Worm (Caenorhabditis elegans) whole organism, young adult: ENCODE results near the gene spp-28.

Experiments
- F57A8.1 ChIP-seq: fragments of 200-800 bp; sonication (Bioruptor generic); optimal IDR thresholded peaks from 2 replicates; lab custom pipeline; 2018; ENCODE audit warnings: mild to moderate bottlenecking, missing genetic modification characterization, moderate library complexity, missing compliant biosample characterization
- ama-1 ChIP-seq, 3 experiments: fragments of 150-350 bp in 1 of 3; sonication (generic microtip) in 2 of 3; optimal IDR thresholded peaks; 2 replicates each; lab custom pipeline; 2014 to 2018; ENCODE audit warnings: missing biosample characterization in 2 of 3, missing genetic modification characterization in 2 of 3, missing genetic modification reagents in 2 of 3
- dox-1 ChIP-seq: fragments of 200-800 bp; sonication (Bioruptor generic); IDR thresholded peaks from 2 replicates; pipeline ENCODE4 v1.3.6; 2022; ENCODE audit warnings: missing genetic modification reagents, missing genetic modification characterization, missing compliant biosample characterization
- dpl-1 ChIP-seq: fragments of 150-350 bp; optimal IDR thresholded peaks from 2 replicates; lab custom pipeline; 2014; ENCODE audit warnings: missing biosample characterization, missing genetic modification reagents, missing genetic modification characterization
- fkh-3 ChIP-seq: sonication (generic microtip); optimal IDR thresholded peaks from 2 replicates; lab custom pipeline; 2016; ENCODE audit warnings: mild to moderate bottlenecking, missing genetic modification characterization, missing compliant biosample characterization
- hlh-12 ChIP-seq: sonication (generic microtip); optimal IDR thresholded peaks from 2 replicates; lab custom pipeline; 2016; ENCODE audit warnings: missing genetic modification characterization, missing compliant biosample characterization
- hlh-26 ChIP-seq: fragments of 200-800 bp; sonication (Bioruptor generic); conservative IDR thresholded peaks from 2 replicates; pipeline ENCODE4 v1.3.6; 2022; ENCODE audit warnings: missing genetic modification reagents, missing genetic modification characterization, missing compliant biosample characterization
- lag-1 ChIP-seq: fragments of 200-800 bp; sonication (Bioruptor generic); IDR thresholded peaks from 2 replicates; pipeline ENCODE4 v1.3.6; 2022; ENCODE audit warnings: missing genetic modification reagents, missing genetic modification characterization, missing compliant biosample characterization
- lsy-27 ChIP-seq: sonication (generic microtip); optimal IDR thresholded peaks from 2 replicates; lab custom pipeline; 2017; ENCODE audit warnings: missing genetic modification characterization, mild to moderate bottlenecking, missing compliant biosample characterization, antibody characterized with exemption, missing genotype, borderline replicate concordance; ENCODE audit not compliant: insufficient read depth
- nhr-27 ChIP-seq: fragments of 200-800 bp; sonication (Bioruptor generic); optimal IDR thresholded peaks from 2 replicates; lab custom pipeline; 2018; ENCODE audit warnings: mild to moderate bottlenecking, missing genetic modification characterization, moderate library complexity, missing compliant biosample characterization
- nhr-90 ChIP-seq: sonication (generic microtip); optimal IDR thresholded peaks from 2 replicates; lab custom pipeline; 2016; ENCODE audit warnings: missing genotype, mild to moderate bottlenecking, missing genetic modification characterization, missing compliant biosample characterization
- unc-130 ChIP-seq: sonication (generic microtip); optimal IDR thresholded peaks from 2 replicates; lab custom pipeline; 2016; ENCODE audit warnings: missing genetic modification reagents, missing genetic modification characterization, missing compliant biosample characterization
- xnd-1 ChIP-seq: sonication (generic microtip); optimal IDR thresholded peaks from 2 replicates; lab custom pipeline; 2016; ENCODE audit warnings: missing genotype, missing genetic modification reagents, missing genetic modification characterization, missing compliant biosample characterization
- zfh-2 ChIP-seq: fragments of 200-800 bp; sonication (Bioruptor generic); conservative IDR thresholded peaks from 2 replicates; pipeline ENCODE4 v1.3.6; 2022; ENCODE audit warnings: missing genetic modification reagents, missing genetic modification characterization, missing compliant biosample characterization

DNA sequence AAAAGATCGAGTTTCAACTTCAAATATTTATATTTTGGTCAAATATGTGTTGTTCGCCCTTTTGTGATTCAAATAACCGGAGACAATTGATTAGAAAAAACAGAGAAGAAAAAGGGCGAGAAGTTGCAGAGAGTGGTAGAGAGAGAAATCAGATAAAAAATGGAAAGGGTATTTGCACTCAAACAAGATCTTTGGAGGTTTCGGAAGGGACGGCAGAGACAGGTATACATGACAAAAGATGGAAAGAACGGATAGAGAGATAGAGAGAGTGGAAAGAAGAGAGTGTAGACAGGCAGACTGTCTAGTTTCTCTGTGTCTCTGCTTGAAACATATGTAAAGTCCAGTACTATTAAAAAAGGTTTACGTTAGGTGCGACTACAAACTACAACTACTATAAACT lies 46.0 kb upstream of the spp-28 start:
- TF ChIP-seq ama-1 (optimal IDR thresholded peaks at IDR 0.05; lab: Kevin White, UChicago), result no peak
- TF ChIP-seq ama-1 (GFP tag; optimal IDR thresholded peaks at IDR 0.05; lab: Kevin White, UChicago), result no peak
- no peak for TF ChIP-seq dpl-1 (GFP tag; lab: Kevin White, UChicago)
- TF ChIP-seq dox-1 (GFP tag; lab: Robert Waterston, UW), result no peak
- TF ChIP-seq zfh-2 (GFP tag; lab: Robert Waterston, UW), result no peak
- TF ChIP-seq xnd-1 (tag; lab: Kevin White, UChicago), result no peak
- no peak for TF ChIP-seq fkh-3 (tag; lab: Kevin White, UChicago)
- no peak for TF ChIP-seq lag-1 (GFP tag; lab: Robert Waterston, UW)
- TF ChIP-seq unc-130 (GFP tag; lab: Kevin White, UChicago), result no peak
- TF ChIP-seq F57A8.1 (GFP tag; lab: Kevin White, UChicago), result no peak
- no peak for TF ChIP-seq hlh-12 (tag; lab: Kevin White, UChicago)
- TF ChIP-seq hlh-26, result no peak
- no peak for TF ChIP-seq lsy-27
- TF ChIP-seq nhr-27 (tag; lab: Kevin White, UChicago), result no peak
- TF ChIP-seq nhr-90 (tag; lab: Kevin White, UChicago), result no peak
